Fruit fly (Drosophila melanogaster): Measurements from ENCODE around the gene Usp12-46.

The Usp12-46 gene

DNA sequence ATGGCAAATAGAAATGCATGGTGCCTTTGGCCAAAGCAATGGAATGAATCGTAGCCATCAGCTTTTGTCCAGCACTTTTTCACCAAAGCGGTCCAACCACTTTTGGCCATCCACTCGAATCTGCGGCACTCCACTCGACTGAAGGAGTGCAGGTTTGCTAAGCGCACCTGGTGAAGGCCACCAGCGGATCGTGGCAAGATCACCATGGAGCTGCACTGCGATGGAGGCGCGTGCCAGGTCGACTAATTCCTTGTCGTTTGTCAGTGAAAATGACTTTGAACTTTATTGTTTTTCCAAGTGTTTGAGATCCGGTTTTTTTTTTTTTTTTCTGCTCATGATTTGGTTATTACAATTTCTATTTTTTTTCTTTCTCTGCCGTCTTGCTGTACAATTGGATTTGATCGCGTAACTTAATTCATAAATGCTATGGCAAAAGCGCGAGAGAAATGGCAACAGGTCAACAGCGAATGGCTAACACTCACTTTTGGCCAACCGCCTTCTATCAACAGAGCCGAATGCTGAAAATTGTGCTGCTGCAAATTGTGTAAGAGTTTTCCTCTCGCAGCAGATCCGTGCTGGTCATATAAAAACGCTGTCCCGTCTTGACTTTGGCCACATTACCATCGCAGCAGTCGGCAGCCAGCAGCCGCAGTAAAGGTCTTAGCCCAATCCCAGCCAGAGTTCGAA lies 53.1 kb downstream of the Usp12-46 start, which contains the start of gene CG7031:
TSS of gene CG7031 (plus strand) at position 637 of the 687 bp plus-strand sequence.
- TF ChIP-seq CG5204 (GFP tag; optimal IDR thresholded peaks at IDR 0.05) (no peak), tj (GFP tag; optimal IDR thresholded peaks at IDR 0.05) (no peak), CG11617 (GFP tag; optimal IDR thresholded peaks at IDR 0.05) (no peak), CG1620 (GFP tag; optimal IDR thresholded peaks at IDR 0.05) (no peak), cic (GFP tag; optimal IDR thresholded peaks at IDR 0.05) (no peak), toe (GFP tag; optimal IDR thresholded peaks at IDR 0.05) (no peak), CG14711 (tag; optimal IDR thresholded peaks at IDR 0.05) (no peak), Crg-1 (GFP tag; optimal IDR thresholded peaks at IDR 0.05) (no peak), ovo (GFP tag; optimal IDR thresholded peaks at IDR 0.05) (no peak), CG12768 (GFP tag; optimal IDR thresholded peaks at IDR 0.05) (no peak)

DNA sequence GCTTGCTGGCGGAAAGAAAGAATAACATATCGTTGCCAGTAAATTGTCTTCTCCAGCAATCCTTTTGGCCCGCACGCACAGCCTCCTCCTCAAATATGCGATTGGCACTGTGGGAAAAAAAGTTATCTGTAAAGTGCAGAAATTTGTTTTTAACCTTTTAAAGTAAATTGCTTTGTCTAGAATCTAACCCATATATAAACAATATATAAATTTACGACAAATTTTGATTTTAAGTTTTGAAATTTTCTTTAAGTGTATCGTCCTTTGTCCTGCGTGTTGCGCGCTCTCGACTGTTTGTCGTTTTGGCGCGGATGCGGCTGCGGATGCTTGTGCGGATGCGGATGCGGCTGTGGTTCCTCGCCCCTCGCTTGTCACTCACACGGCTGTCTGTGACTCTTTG lies 56.4 kb downstream of the Usp12-46 start:
- TF ChIP-seq Clk (GFP tag; optimal IDR thresholded peaks at IDR 0.05) (no peak), Crg-1 (GFP tag; optimal IDR thresholded peaks at IDR 0.05) (no peak), CG1620 (GFP tag; optimal IDR thresholded peaks at IDR 0.05) (no peak), tj (GFP tag; optimal IDR thresholded peaks at IDR 0.05) (no peak), Hr96 (GFP tag; optimal IDR thresholded peaks at IDR 0.05) (no peak), cnc (optimal IDR thresholded peaks at IDR 0.05) (no peak), pad (GFP tag; optimal IDR thresholded peaks at IDR 0.05) (no peak), cic (GFP tag; optimal IDR thresholded peaks at IDR 0.05) (no peak), CG7101 (tag; optimal IDR thresholded peaks at IDR 0.05) (no peak), CG33017 (tag; optimal IDR thresholded peaks at IDR 0.05) (no peak), ovo (GFP tag; optimal IDR thresholded peaks at IDR 0.05) (no peak), CG11617 (GFP tag; optimal IDR thresholded peaks at IDR 0.05) (no peak), CG5204 (GFP tag; optimal IDR thresholded peaks at IDR 0.05) (no peak)

DNA sequence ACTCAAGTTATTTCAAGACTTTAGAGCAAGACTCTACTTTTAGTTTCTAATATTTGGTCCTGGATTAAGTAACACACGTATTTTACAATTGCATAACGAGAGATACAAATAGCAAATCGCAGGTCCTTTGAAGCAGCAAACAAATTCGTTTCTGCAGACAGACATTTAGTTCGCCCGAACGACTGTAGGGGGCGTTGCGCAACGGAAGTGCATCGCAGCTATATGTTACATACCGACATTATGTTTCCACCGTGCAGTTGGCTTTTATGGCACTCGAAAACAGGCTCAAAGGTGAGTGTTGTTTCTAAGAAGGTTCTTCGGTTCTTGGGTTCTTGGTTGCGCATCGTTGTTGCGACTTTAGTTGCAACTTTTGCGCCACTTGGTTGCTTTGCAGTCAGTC lies 59.6 kb downstream of the Usp12-46 start:
- TF ChIP-seq Hr96 (GFP tag; optimal IDR thresholded peaks at IDR 0.05) (no peak), bab1 (GFP tag; optimal IDR thresholded peaks at IDR 0.05) (no peak), CG14711 (tag; optimal IDR thresholded peaks at IDR 0.05) (no peak), tj (GFP tag; optimal IDR thresholded peaks at IDR 0.05) (no peak), Crg-1 (GFP tag; optimal IDR thresholded peaks at IDR 0.05) (no peak), CG11617 (GFP tag; optimal IDR thresholded peaks at IDR 0.05) (no peak), CG5204 (GFP tag; optimal IDR thresholded peaks at IDR 0.05) (no peak), cnc (optimal IDR thresholded peaks at IDR 0.05) (no peak), toe (GFP tag; optimal IDR thresholded peaks at IDR 0.05) (no peak), kay (GFP tag; ENCODE audit: borderline replicate concordance) (no peak), cic (GFP tag; optimal IDR thresholded peaks at IDR 0.05) (no peak), Mnt (GFP tag; optimal IDR thresholded peaks at IDR 0.05) (no peak), CG33017 (tag; optimal IDR thresholded peaks at IDR 0.05) (no peak), CG1620 (GFP tag; optimal IDR thresholded peaks at IDR 0.05) (no peak), Clk (GFP tag; optimal IDR thresholded peaks at IDR 0.05) (no peak), ovo (GFP tag; optimal IDR thresholded peaks at IDR 0.05) (no peak), CG7045 (GFP tag; optimal IDR thresholded peaks at IDR 0.05) (no peak), CG7101 (tag; optimal IDR thresholded peaks at IDR 0.05) (no peak)

DNA sequence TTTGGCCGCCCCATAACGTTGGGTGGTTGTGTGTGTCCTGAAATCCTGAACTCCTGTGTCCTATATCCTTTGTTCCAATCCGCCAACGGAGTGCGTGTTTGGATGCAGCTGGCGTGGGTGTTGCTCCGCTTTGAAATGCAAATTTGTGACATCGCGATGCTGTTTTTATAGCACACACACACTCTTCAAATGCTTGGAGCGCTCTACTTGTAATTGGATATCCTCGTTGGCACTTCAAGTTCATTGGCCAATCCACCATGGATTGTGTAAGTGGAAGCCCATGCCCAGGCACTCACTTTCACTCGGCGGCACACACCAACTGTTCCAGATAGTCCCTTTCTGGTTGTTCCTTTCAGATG lies 65.4 kb downstream of the Usp12-46 start, which contains the start of gene CG13840:
TSS of gene CG13840 (minus strand) at position 101 of the 359 bp plus-strand sequence.
- TF ChIP-seq CG33017 (tag; optimal IDR thresholded peaks at IDR 0.05) = no peak
- no peak for TF ChIP-seq Hr96 (GFP tag; optimal IDR thresholded peaks at IDR 0.05)
- TF ChIP-seq CG12768 (GFP tag; optimal IDR thresholded peaks at IDR 0.05) = no peak

DNA sequence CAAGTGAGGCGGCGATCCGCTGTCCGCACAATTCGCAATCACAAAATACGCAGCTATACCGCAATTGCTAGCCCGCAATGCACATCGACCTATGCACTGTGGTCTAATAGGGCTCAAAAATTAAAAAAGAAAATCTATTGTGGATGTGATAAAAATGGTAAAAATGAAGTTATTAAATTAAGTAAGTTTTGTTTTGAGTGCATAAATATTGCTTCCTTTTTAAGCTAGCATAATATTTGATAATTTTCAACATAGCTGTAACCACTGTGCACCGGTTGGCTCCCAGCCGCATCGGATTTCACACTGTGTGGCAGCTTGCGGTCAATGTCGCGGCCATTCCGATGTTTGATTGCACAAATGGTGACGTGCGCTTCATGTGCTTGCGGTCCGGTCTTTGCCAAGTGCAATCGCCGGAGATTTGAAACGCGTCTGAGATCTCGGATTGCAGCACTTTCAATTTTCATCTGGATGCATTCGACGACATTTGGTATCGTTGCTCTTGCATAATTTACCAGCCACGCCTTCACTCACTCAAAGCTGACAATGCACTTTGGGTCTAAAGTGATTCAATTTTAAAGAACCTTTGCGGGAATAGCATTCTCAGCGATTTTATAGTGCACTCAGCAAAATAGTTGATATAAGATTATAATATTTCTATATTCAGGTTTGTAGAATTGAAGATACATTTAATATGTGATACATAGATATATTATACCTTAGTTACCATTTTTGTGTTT lies 65.9 kb downstream of the Usp12-46 start:
- TF ChIP-seq CG12768 (GFP tag; optimal IDR thresholded peaks at IDR 0.05) (no peak), CG7101 (tag; optimal IDR thresholded peaks at IDR 0.05) (peak; percentile 66), CG7045 (GFP tag; optimal IDR thresholded peaks at IDR 0.05) (no peak), toe (GFP tag; optimal IDR thresholded peaks at IDR 0.05) (no peak), cnc (optimal IDR thresholded peaks at IDR 0.05) (no peak), CG33017 (tag; optimal IDR thresholded peaks at IDR 0.05) (no peak), CG14711 (tag; optimal IDR thresholded peaks at IDR 0.05) (peak; percentile 73), Mnt (GFP tag; optimal IDR thresholded peaks at IDR 0.05) (no peak), bab1 (GFP tag; optimal IDR thresholded peaks at IDR 0.05) (peak; percentile 93), CG1620 (GFP tag; optimal IDR thresholded peaks at IDR 0.05) (peak; percentile 33), CG11617 (GFP tag; optimal IDR thresholded peaks at IDR 0.05) (peak; percentile 30), kay (GFP tag; ENCODE audit: borderline replicate concordance) (no peak), ovo (GFP tag; optimal IDR thresholded peaks at IDR 0.05) (no peak), Crg-1 (GFP tag; optimal IDR thresholded peaks at IDR 0.05) (no peak), Clk (GFP tag; optimal IDR thresholded peaks at IDR 0.05) (no peak), cic (GFP tag; optimal IDR thresholded peaks at IDR 0.05) (no peak), tj (GFP tag; optimal IDR thresholded peaks at IDR 0.05) (peak; percentile 96), Hr96 (GFP tag; optimal IDR thresholded peaks at IDR 0.05) (peak; percentile 41), CG5204 (GFP tag; optimal IDR thresholded peaks at IDR 0.05) (no peak), pad (GFP tag; optimal IDR thresholded peaks at IDR 0.05) (peak; percentile 32)

DNA sequence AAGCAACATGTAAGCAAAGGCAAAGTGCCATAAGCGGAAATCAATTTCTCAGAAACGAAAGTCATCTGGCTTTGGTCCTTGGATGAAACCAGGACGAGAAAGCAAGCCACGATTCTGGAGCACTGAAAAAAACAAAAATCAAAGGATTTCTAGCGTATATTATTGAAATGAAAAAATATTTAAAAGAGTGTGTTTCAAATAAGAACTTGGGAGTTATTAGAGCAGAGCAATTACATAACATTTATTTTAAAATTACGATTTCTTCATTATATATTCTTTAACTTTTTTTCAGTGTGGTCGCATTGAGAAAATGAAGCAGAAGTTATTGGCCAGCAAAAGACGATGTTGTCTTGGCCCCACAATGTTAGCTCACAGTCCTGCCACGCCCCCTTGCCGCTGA lies 72.0 kb downstream of the Usp12-46 start:
- TF ChIP-seq cnc (optimal IDR thresholded peaks at IDR 0.05) (no peak), CG12768 (GFP tag; optimal IDR thresholded peaks at IDR 0.05) (no peak), tj (GFP tag; optimal IDR thresholded peaks at IDR 0.05) (no peak), cic (GFP tag; optimal IDR thresholded peaks at IDR 0.05) (no peak), bab1 (GFP tag; optimal IDR thresholded peaks at IDR 0.05) (no peak), Mnt (GFP tag; optimal IDR thresholded peaks at IDR 0.05) (no peak), ovo (GFP tag; optimal IDR thresholded peaks at IDR 0.05) (no peak), Hr96 (GFP tag; optimal IDR thresholded peaks at IDR 0.05) (no peak), CG7101 (tag; optimal IDR thresholded peaks at IDR 0.05) (no peak), toe (GFP tag; optimal IDR thresholded peaks at IDR 0.05) (no peak), CG5204 (GFP tag; optimal IDR thresholded peaks at IDR 0.05) (no peak), CG11617 (GFP tag; optimal IDR thresholded peaks at IDR 0.05) (no peak), CG7045 (GFP tag; optimal IDR thresholded peaks at IDR 0.05) (no peak), Crg-1 (GFP tag; optimal IDR thresholded peaks at IDR 0.05) (no peak), CG14711 (tag; optimal IDR thresholded peaks at IDR 0.05) (no peak), Clk (GFP tag; optimal IDR thresholded peaks at IDR 0.05) (no peak), CG33017 (tag; optimal IDR thresholded peaks at IDR 0.05) (no peak), kay (GFP tag; ENCODE audit: borderline replicate concordance) (no peak)

Data from whole organism, adult.